Worm (Caenorhabditis elegans) whole organism, L1 larva: ENCODE data around the gene Y62H9A.8.

ENCODE experiments used
- ama-1 ChIP-seq: fragments of 150-350 bp; optimal IDR thresholded peaks from 2 replicates; lab custom pipeline; 2014
- elt-2 ChIP-seq: sonication (generic microtip); optimal IDR thresholded peaks from 2 replicates; lab custom pipeline; 2016; ENCODE audit warnings: missing genetic modification characterization, mild to moderate bottlenecking, inconsistent platforms, missing compliant biosample characterization, missing genetic modification reagents
- fos-1 ChIP-seq: fragments of 150-350 bp; optimal IDR thresholded peaks from 2 replicates; lab custom pipeline; 2014; ENCODE audit warnings: missing biosample characterization, missing genetic modification characterization
- grh-1 ChIP-seq: fragments of 200-800 bp; sonication (Bioruptor generic); IDR thresholded peaks from 2 replicates; pipeline ENCODE4 v1.3.6; 2022; ENCODE audit warnings: missing genetic modification reagents, missing genetic modification characterization, missing compliant biosample characterization
- lin-39 ChIP-seq: fragments of 150-350 bp; optimal IDR thresholded peaks from 2 replicates; lab custom pipeline; 2014; ENCODE audit warnings: missing biosample characterization, missing genetic modification reagents, missing genetic modification characterization
- lir-3 ChIP-seq: sonication (generic microtip); optimal IDR thresholded peaks from 2 replicates; lab custom pipeline; 2016; ENCODE audit warnings: mild to moderate bottlenecking, missing genetic modification characterization, moderate library complexity, missing compliant biosample characterization; ENCODE audit not compliant: poor library complexity
- pqm-1 ChIP-seq: sonication (generic microtip); optimal IDR thresholded peaks from 3 replicates; lab custom pipeline; 2017; ENCODE audit warnings: missing biosample characterization, missing genetic modification characterization
- rnt-1 ChIP-seq: sonication (generic microtip); optimal IDR thresholded peaks from 2 replicates; lab custom pipeline; 2016; ENCODE audit warnings: mild to moderate bottlenecking, missing genetic modification characterization, moderate library complexity, missing compliant biosample characterization
- tbx-2 ChIP-seq: sonication (generic microtip); optimal IDR thresholded peaks from 2 replicates; lab custom pipeline; 2016; ENCODE audit warnings: missing genetic modification characterization, missing compliant biosample characterization
- tlp-1 ChIP-seq: fragments of 150-350 bp; optimal IDR thresholded peaks from 2 replicates; lab custom pipeline; 2014; ENCODE audit warnings: missing biosample characterization, missing genetic modification characterization

- TF ChIP-seq tbx-2 (tag; lab: Kevin White, UChicago) (no peak), ama-1 (lab: Kevin White, UChicago) (no peak), lir-3 (no peak), tlp-1 (tag; lab: Kevin White, UChicago) (no peak), rnt-1 (tag; lab: Kevin White, UChicago) (no peak), fos-1 (tag; lab: Kevin White, UChicago) (no peak), grh-1 (GFP tag; lab: Robert Waterston, UW) (no peak), pqm-1 (tag; lab: Kevin White, UChicago) (no peak), lin-39 (tag; lab: Kevin White, UChicago) (no peak), elt-2 (peak; percentile 90)
Measured at ce11 chrX:11909168-11909567, 16.9 kb upstream of the Y62H9A.8 start.
